Worm (Caenorhabditis elegans) whole organism, late embryonic: ENCODE results near the gene ZC404.16.

Experiments used
- C08G9.2 ChIP-seq: sonication (generic microtip); optimal IDR thresholded peaks from 2 replicates; lab custom pipeline; 2016; ENCODE audit warnings: mild to moderate bottlenecking, missing genetic modification characterization, moderate library complexity, missing compliant biosample characterization
- C38D4.7 ChIP-seq: fragments of 200-800 bp; sonication (Bioruptor generic); optimal IDR thresholded peaks from 2 replicates; lab custom pipeline; 2018; ENCODE audit warnings: mild to moderate bottlenecking, missing genetic modification characterization, moderate library complexity, missing compliant biosample characterization
- K02D7.2 ChIP-seq: sonication (generic microtip); optimal IDR thresholded peaks from 2 replicates; lab custom pipeline; 2017; ENCODE audit warnings: mild to moderate bottlenecking, missing genetic modification characterization, missing compliant biosample characterization
- K09A11.1 ChIP-seq: sonication (generic microtip); optimal IDR thresholded peaks from 2 replicates; lab custom pipeline; 2017; ENCODE audit warnings: antibody characterized with exemption, mild to moderate bottlenecking, missing genetic modification characterization, missing compliant biosample characterization; ENCODE audit not compliant: insufficient read depth
- T23F11.4 ChIP-seq: fragments of 200-800 bp; sonication (Bioruptor generic); optimal IDR thresholded peaks from 2 replicates; lab custom pipeline; 2018; ENCODE audit warnings: mild to moderate bottlenecking, missing genetic modification characterization, missing compliant biosample characterization
- Y22D7AL.16 ChIP-seq: sonication (generic microtip); optimal IDR thresholded peaks from 2 replicates; lab custom pipeline; 2016; ENCODE audit warnings: missing genetic modification characterization, missing compliant biosample characterization
- ahr-1 ChIP-seq: sonication (generic microtip); optimal IDR thresholded peaks from 2 replicates; lab custom pipeline; 2016; ENCODE audit warnings: missing genetic modification characterization, missing compliant biosample characterization
- ama-1 ChIP-seq: fragments of 150-350 bp; optimal IDR thresholded peaks from 2 replicates; lab custom pipeline; 2014
- ceh-18 ChIP-seq: sonication (generic microtip); optimal IDR thresholded peaks from 2 replicates; lab custom pipeline; 2016; ENCODE audit warnings: missing genetic modification characterization, missing compliant biosample characterization
- ceh-22 ChIP-seq: sonication (generic microtip); optimal IDR thresholded peaks from 2 replicates; lab custom pipeline; 2017; ENCODE audit warnings: missing biosample characterization, missing genetic modification characterization
- ceh-31 ChIP-seq: sonication (generic microtip); optimal IDR thresholded peaks from 2 replicates; lab custom pipeline; 2016; ENCODE audit warnings: missing genetic modification characterization, missing compliant biosample characterization
- ceh-34 ChIP-seq: sonication (generic microtip); optimal IDR thresholded peaks from 2 replicates; lab custom pipeline; 2016; ENCODE audit warnings: mild to moderate bottlenecking, missing genetic modification characterization, missing compliant biosample characterization
- ceh-48 ChIP-seq: sonication (generic microtip); optimal IDR thresholded peaks from 2 replicates; lab custom pipeline; 2016; ENCODE audit warnings: missing genetic modification characterization, inconsistent platforms, missing compliant biosample characterization
- ceh-9 ChIP-seq: sonication (generic microtip); optimal IDR thresholded peaks from 2 replicates; lab custom pipeline; 2016; ENCODE audit warnings: mild to moderate bottlenecking, missing genetic modification characterization, inconsistent platforms, missing compliant biosample characterization
- dmd-4 ChIP-seq: sonication (generic microtip); optimal IDR thresholded peaks from 2 replicates; lab custom pipeline; 2016; ENCODE audit warnings: borderline replicate concordance, missing genetic modification characterization, missing compliant biosample characterization
- elt-4 ChIP-seq: sonication (generic microtip); optimal IDR thresholded peaks from 2 replicates; lab custom pipeline; 2016; ENCODE audit warnings: missing genetic modification characterization, missing compliant biosample characterization
- eyg-1 ChIP-seq: sonication (generic microtip); optimal IDR thresholded peaks from 2 replicates; lab custom pipeline; 2016; ENCODE audit warnings: missing genotype, missing genetic modification characterization, missing compliant biosample characterization
- fkh-6 ChIP-seq: sonication (generic microtip); optimal IDR thresholded peaks from 2 replicates; lab custom pipeline; 2016; ENCODE audit warnings: missing genetic modification characterization, missing compliant biosample characterization
- gmeb-2 ChIP-seq: sonication (generic microtip); optimal IDR thresholded peaks from 2 replicates; lab custom pipeline; 2016; ENCODE audit warnings: missing genetic modification characterization, inconsistent platforms, missing compliant biosample characterization
- hlh-30 ChIP-seq: sonication (generic microtip); optimal IDR thresholded peaks from 2 replicates; lab custom pipeline; 2017; ENCODE audit warnings: antibody characterized with exemption, missing genetic modification characterization, missing compliant biosample characterization; ENCODE audit not compliant: insufficient read depth
- hlh-6 ChIP-seq: sonication (generic microtip); optimal IDR thresholded peaks from 2 replicates; lab custom pipeline; 2016; ENCODE audit warnings: missing genotype, missing genetic modification characterization, missing compliant biosample characterization
- hlh-8 ChIP-seq: sonication (generic microtip); optimal IDR thresholded peaks from 2 replicates; lab custom pipeline; 2016; ENCODE audit warnings: missing genotype, missing genetic modification characterization, missing compliant biosample characterization
- lim-6 ChIP-seq: sonication (generic microtip); optimal IDR thresholded peaks from 2 replicates; lab custom pipeline; 2016; ENCODE audit warnings: missing genetic modification characterization, missing compliant biosample characterization
- madf-2 ChIP-seq: sonication (generic microtip); optimal IDR thresholded peaks from 2 replicates; lab custom pipeline; 2017; ENCODE audit warnings: missing genetic modification characterization, missing compliant biosample characterization
- mec-3 ChIP-seq: sonication (generic microtip); optimal IDR thresholded peaks from 2 replicates; lab custom pipeline; 2016; ENCODE audit warnings: borderline replicate concordance, missing genetic modification characterization, missing compliant biosample characterization
- nfya-1 ChIP-seq: sonication (generic microtip); optimal IDR thresholded peaks from 2 replicates; lab custom pipeline; 2017; ENCODE audit warnings: missing genetic modification characterization, mild to moderate bottlenecking, missing compliant biosample characterization, antibody characterized with exemption, moderate library complexity
- nhr-11 ChIP-seq: fragments of 150-350 bp; optimal IDR thresholded peaks from 2 replicates; lab custom pipeline; 2014; ENCODE audit warnings: missing biosample characterization, missing genetic modification characterization
- nhr-232 ChIP-seq: sonication (generic microtip); optimal IDR thresholded peaks from 2 replicates; lab custom pipeline; 2016; ENCODE audit warnings: missing genetic modification characterization, missing compliant biosample characterization
- npax-4 ChIP-seq: sonication (generic microtip); optimal IDR thresholded peaks from 2 replicates; lab custom pipeline; 2016; ENCODE audit warnings: missing genetic modification characterization, missing compliant biosample characterization
- pat-9 ChIP-seq: fragments of 200-800 bp; sonication (Bioruptor generic); optimal IDR thresholded peaks from 2 replicates; lab custom pipeline; 2018; ENCODE audit warnings: mild to moderate bottlenecking, missing genetic modification characterization, moderate library complexity, missing compliant biosample characterization
- ref-2 ChIP-seq: sonication (generic microtip); optimal IDR thresholded peaks from 2 replicates; lab custom pipeline; 2016; ENCODE audit warnings: missing genetic modification characterization, missing compliant biosample characterization
- sdc-2 ChIP-seq: sonication (generic microtip); optimal IDR thresholded peaks from 2 replicates; lab custom pipeline; 2016; ENCODE audit warnings: missing genotype, missing genetic modification characterization, missing compliant biosample characterization
- tbx-7 ChIP-seq: sonication (generic microtip); optimal IDR thresholded peaks from 2 replicates; lab custom pipeline; 2016; ENCODE audit warnings: missing genotype, missing genetic modification characterization, missing compliant biosample characterization
- zip-5 ChIP-seq: sonication (generic microtip); optimal IDR thresholded peaks from 2 replicates; lab custom pipeline; 2016; ENCODE audit warnings: missing genetic modification characterization, missing compliant biosample characterization
- ztf-16 ChIP-seq: sonication (generic microtip); optimal IDR thresholded peaks from 2 replicates; lab custom pipeline; 2017; ENCODE audit warnings: missing genetic modification characterization, missing compliant biosample characterization

ZC404.16 gene

DNA sequence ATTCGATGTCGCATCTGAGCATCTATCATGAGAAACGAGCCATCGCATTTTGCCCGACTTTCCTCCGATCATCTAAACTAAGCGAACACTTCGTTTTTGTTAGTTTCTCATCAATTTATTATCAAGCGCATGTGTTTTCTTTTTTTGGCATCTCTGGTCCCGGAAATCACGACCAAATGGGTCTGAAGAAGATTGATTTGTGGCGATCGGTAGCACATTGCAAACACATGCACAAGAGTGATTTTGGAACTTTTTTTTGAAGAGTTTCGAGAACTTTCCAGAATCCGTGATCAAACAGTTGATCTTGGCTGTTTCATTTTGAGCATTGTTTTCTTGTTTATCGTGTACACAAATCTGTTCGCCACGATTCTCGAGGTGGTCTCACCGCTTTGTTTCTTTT lies 20.4 kb downstream of the ZC404.16 start:
- no peak for TF ChIP-seq eyg-1 (tag; lab: Kevin White, UChicago)
- no peak for TF ChIP-seq nhr-11 (tag; lab: Kevin White, UChicago)
- no peak for TF ChIP-seq T23F11.4 (GFP tag; lab: Kevin White, UChicago)
- TF ChIP-seq ama-1 (lab: Kevin White, UChicago): no peak
- no peak for TF ChIP-seq C38D4.7 (GFP tag; lab: Kevin White, UChicago)
- no peak for TF ChIP-seq dmd-4 (tag; lab: Kevin White, UChicago)
- no peak for TF ChIP-seq zip-5
- no peak for TF ChIP-seq sdc-2 (tag; lab: Kevin White, UChicago)
- no peak for TF ChIP-seq K09A11.1 (tag; lab: Kevin White, UChicago)
- no peak for TF ChIP-seq hlh-30 (tag; lab: Kevin White, UChicago)
- TF ChIP-seq fkh-6 (tag; lab: Kevin White, UChicago): no peak
- no peak for TF ChIP-seq nfya-1 (tag; lab: Kevin White, UChicago)
- no peak for TF ChIP-seq ref-2 (tag; lab: Kevin White, UChicago)
- TF ChIP-seq elt-4: no peak
- no peak for TF ChIP-seq ceh-34
- TF ChIP-seq Y22D7AL.16 (tag; lab: Kevin White, UChicago): no peak
- TF ChIP-seq ceh-22: no peak
- no peak for TF ChIP-seq ceh-48

DNA sequence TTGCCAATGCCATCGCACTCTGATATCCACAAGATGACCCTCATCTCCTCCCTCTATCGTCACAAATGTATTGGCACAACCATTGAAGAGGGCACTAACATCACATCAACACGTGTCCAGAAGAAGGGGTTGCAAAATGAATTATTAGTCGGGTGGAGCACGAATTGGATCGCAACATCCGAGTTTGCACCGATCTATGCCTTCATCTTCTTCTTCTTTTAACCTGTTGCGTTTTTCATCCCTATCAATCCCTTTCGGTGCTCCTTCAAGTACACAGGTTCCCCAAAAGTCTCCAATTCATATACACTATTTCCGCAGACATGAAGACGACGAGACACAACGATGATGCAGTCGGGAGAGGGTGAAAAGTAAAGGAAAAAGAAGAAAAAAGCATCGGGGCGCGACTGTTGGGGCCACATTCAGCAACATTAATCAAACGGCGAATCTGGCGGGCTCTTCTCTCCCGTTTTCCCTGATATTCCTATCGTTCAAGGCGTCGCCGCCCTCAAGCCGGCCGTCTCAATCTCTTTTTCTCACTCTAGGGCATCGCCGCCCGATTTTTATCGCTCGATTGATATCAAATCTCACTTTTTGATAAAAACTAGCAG lies 22.0 kb downstream of the ZC404.16 start:
- TF ChIP-seq hlh-8 (no peak), hlh-30 (tag; lab: Kevin White, UChicago) (peak; percentile 47), ceh-18 (tag; lab: Kevin White, UChicago) (peak; percentile 49)
- TF ChIP-seq, all 69 proteins: peak for 2

- TF ChIP-seq K02D7.2 (no peak), C38D4.7 (GFP tag; lab: Kevin White, UChicago) (no peak), ceh-22 (no peak), tbx-7 (tag; lab: Kevin White, UChicago) (no peak), mec-3 (tag; lab: Kevin White, UChicago) (no peak), eyg-1 (tag; lab: Kevin White, UChicago) (no peak), sdc-2 (tag; lab: Kevin White, UChicago) (no peak), pat-9 (no peak), zip-5 (no peak)
Observed at ce11 chrV:6744774-6745173, 28.9 kb downstream of the ZC404.16 start, which contains the start of gene T25F10.3. TSS of gene T25F10.3 (plus strand) at chrV:6745081.

DNA sequence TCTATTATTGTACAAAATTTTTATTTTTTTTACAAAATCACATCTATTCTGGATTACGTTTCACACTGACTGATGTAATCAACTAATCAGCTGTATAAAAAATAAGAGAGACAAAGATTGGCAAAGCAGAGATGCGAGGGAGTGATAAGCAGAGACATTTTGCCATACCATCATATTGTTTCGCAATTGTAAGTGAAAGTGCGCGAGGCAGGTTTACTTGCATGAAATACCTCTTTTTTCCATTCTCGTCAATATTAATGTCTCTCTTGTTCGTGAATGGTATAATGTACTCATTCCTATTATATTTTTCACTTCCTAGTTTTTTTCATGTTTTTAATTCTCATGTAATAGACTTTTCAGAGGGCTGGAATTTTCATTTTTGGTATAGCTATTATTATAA lies 36.8 kb downstream of the ZC404.16 start:
- TF ChIP-seq nfya-1 (tag; lab: Kevin White, UChicago) (no peak), ztf-16 (tag; lab: Kevin White, UChicago) (no peak), C08G9.2 (tag; lab: Kevin White, UChicago) (no peak), elt-4 (no peak), ahr-1 (no peak), npax-4 (no peak), hlh-6 (no peak)

- no peak for TF ChIP-seq lim-6 (tag; lab: Kevin White, UChicago)
- no peak for TF ChIP-seq gmeb-2 (tag; lab: Kevin White, UChicago)
- TF ChIP-seq ceh-9 (tag; lab: Kevin White, UChicago): no peak
- TF ChIP-seq nhr-232 (tag; lab: Kevin White, UChicago): no peak
- TF ChIP-seq pat-9: no peak
- TF ChIP-seq ceh-31 (tag; lab: Kevin White, UChicago): no peak
- TF ChIP-seq madf-2 (tag; lab: Kevin White, UChicago): no peak
- TF ChIP-seq K02D7.2: no peak
Observed at ce11 chrV:6736108-6736507, 37.5 kb downstream of the ZC404.16 start.
